Fruit fly (Drosophila melanogaster) whole organism, pupa: Measurements from ENCODE around the gene Arp10.

Source experiments
- CG12605 ChIP-seq: fragments of 200-800 bp; sonication (Bioruptor generic); IDR thresholded peaks from 2 replicates; pipeline ENCODE4 v1.3.6; 2022; ENCODE audit warnings: missing biosample characterization, missing genetic modification characterization
- CG13204 ChIP-seq: fragments of 200-800 bp; sonication (Bioruptor generic); optimal IDR thresholded peaks from 2 replicates; lab custom pipeline; 2018; ENCODE audit warnings: missing biosample characterization, mild to moderate bottlenecking, missing genetic modification characterization, moderate library complexity
- CG14655 ChIP-seq: fragments of 200-800 bp; sonication (Bioruptor generic); optimal IDR thresholded peaks from 3 replicates; lab custom pipeline; 2017; ENCODE audit warnings: mild to moderate bottlenecking, missing biosample characterization, missing genetic modification reagents, missing genetic modification characterization
- CG32121 ChIP-seq: fragments of 200-800 bp; sonication (Bioruptor generic); IDR thresholded peaks from 2 replicates; pipeline ENCODE4 v1.3.6; 2022; ENCODE audit warnings: missing biosample characterization, missing genetic modification characterization
- CG8159 ChIP-seq: fragments of 200-800 bp; sonication (Bioruptor generic); optimal IDR thresholded peaks from 3 replicates; lab custom pipeline; 2018; ENCODE audit warnings: missing biosample characterization, mild to moderate bottlenecking, missing genetic modification characterization, moderate library complexity
- CG8301 ChIP-seq: fragments of 200-800 bp; sonication (Bioruptor generic); optimal IDR thresholded peaks from 2 replicates; lab custom pipeline; 2018; ENCODE audit warnings: missing biosample characterization, mild to moderate bottlenecking, missing genetic modification characterization
- D1 ChIP-seq: fragments of 200-800 bp; sonication (Bioruptor generic); optimal IDR thresholded peaks from 2 replicates; lab custom pipeline; 2018; ENCODE audit warnings: missing biosample characterization, mild to moderate bottlenecking, missing genetic modification characterization, moderate library complexity
- Pif1B ChIP-seq: fragments of 200-800 bp; sonication (Bioruptor generic); optimal IDR thresholded peaks from 3 replicates; lab custom pipeline; 2016; ENCODE audit warnings: missing biosample characterization, missing genetic modification characterization

- TF ChIP-seq D1 (tag; lab: Kevin White, UChicago) (no peak), CG8301 (tag; lab: Kevin White, UChicago) (peak; percentile 47), CG14655 (GFP tag; lab: Kevin White, UChicago) (peak; percentile 60), CG32121 (GFP tag; lab: Robert Waterston, UW) (no peak), CG12605 (GFP tag; lab: Robert Waterston, UW) (peak; percentile 79), Pif1B (peak; percentile 78), CG13204 (peak; percentile 73), CG8159 (tag; lab: Kevin White, UChicago) (peak; percentile 63)
These were observed 48.2 kb downstream of the Arp10 start, which contains the start of gene RpS10b for dm6 chrX:19597684-19598363.
